Worm (Caenorhabditis elegans): ENCODE measurements around the gene kmo-1.

kmo-1 gene

DNA sequence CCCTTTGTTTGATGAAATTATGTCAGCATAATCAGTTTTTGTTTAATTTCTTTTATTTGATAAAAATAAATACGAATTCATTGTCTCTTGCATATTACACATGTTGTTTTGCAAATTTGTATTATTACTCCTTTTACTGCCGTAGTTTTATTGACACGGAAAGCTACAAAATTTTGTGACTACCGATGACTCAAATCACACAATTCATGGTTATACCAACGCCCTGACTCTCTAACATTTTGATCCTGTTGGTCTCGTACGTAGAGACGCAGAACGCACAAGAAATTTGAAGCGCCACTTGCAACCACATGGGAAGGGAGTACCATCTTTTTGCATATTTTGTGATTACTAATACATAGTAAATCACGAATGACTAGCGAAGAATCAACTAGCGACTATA is 25.5 kb upstream of the kmo-1 start, which contains the start of gene nhr-207 (continued):
- TF ChIP-seq ces-1 (GFP tag; optimal IDR thresholded peaks at IDR 0.05) (no peak), T26A8.4 (GFP tag; IDR thresholded peaks at IDR 0.05) (no peak), hmg-1.1 (GFP tag; IDR thresholded peaks at IDR 0.05) (no peak), pqm-1 (tag; optimal IDR thresholded peaks at IDR 0.05) (no peak), F10B5.3 (tag; optimal IDR thresholded peaks at IDR 0.05) (no peak), ceh-32 (tag; optimal IDR thresholded peaks at IDR 0.05; ENCODE audit: poor library complexity) (no peak), daf-16 (GFP tag; optimal IDR thresholded peaks at IDR 0.05) (no peak), daf-16 (tag; optimal IDR thresholded peaks at IDR 0.05) (peak; percentile 51), zfp-2 (tag; optimal IDR thresholded peaks at IDR 0.05) (no peak), nhr-111 (GFP tag; optimal IDR thresholded peaks at IDR 0.05) (no peak)

DNA sequence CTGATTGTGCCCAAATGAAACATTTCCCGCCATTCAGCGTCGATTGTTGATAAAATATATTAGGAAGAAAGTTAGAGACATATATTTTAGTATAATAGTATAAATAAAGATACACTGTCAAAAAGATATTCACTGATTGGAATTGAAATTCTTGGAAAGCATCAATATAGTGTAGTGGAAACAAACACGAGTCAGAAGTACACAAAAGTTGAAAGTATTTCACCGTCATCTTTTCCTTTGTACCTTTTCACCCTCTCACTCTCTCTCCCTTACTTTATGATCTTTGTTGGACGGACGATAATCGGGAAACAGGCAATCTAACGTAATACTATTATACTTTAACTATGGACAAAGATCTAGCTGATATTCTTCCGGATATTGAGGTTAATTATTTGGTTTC is 23.7 kb upstream of the kmo-1 start, which contains the start of gene nhr-208:
Gene nhr-208, plus strand, starts transcription at position 288 of the 400 bp plus-strand sequence.
- TF ChIP-seq daf-16 (GFP tag; optimal IDR thresholded peaks at IDR 0.05) (no peak), daf-16 (tag; optimal IDR thresholded peaks at IDR 0.05) (peak; percentile 56), nhr-28 (tag; optimal IDR thresholded peaks at IDR 0.05) (peak; percentile 62), spr-1 (tag; optimal IDR thresholded peaks at IDR 0.05) (no peak), Y48G9A.11 (GFP tag; IDR thresholded peaks at IDR 0.05) (no peak), hlh-30 (tag; optimal IDR thresholded peaks at IDR 0.05; ENCODE audit: insufficient read depth) (peak; percentile 13), zag-1 (tag; optimal IDR thresholded peaks at IDR 0.05) (no peak), nhr-102 (tag; optimal IDR thresholded peaks at IDR 0.05) (peak; percentile 5), Y5F2A.4 (GFP tag; optimal IDR thresholded peaks at IDR 0.05) (no peak), dve-1 (tag; optimal IDR thresholded peaks at IDR 0.05; ENCODE audit: insufficient read depth) (peak; percentile 15), dmd-6 (GFP tag; IDR thresholded peaks at IDR 0.05) (0 out of 2 replicates have a peak, but pooled peaks have one; percentile 18)

- TF ChIP-seq unc-62 (GFP tag; optimal IDR thresholded peaks at IDR 0.05 in 1 of 2): peak in 1 of 2 experiments; percentile 98
- no peak for TF ChIP-seq unc-62 (tag; optimal IDR thresholded peaks at IDR 0.05)
- TF ChIP-seq ceh-82 (tag; optimal IDR thresholded peaks at IDR 0.05): no peak
- no peak for TF ChIP-seq zfp-2 (tag; optimal IDR thresholded peaks at IDR 0.05)
- TF ChIP-seq egl-43 (GFP tag; IDR thresholded peaks at IDR 0.05): no peak
- TF ChIP-seq aha-1 (tag): no peak
- TF ChIP-seq ceh-44 (GFP tag; IDR thresholded peaks at IDR 0.05): no peak
- TF ChIP-seq hif-1 (tag; optimal IDR thresholded peaks at IDR 0.05): no peak
- TF ChIP-seq zip-11 (GFP tag; IDR thresholded peaks at IDR 0.05): no peak
- peak; percentile 51 for TF ChIP-seq dve-1 (tag; optimal IDR thresholded peaks at IDR 0.05; ENCODE audit: insufficient read depth)
- TF ChIP-seq ztf-11 (tag; optimal IDR thresholded peaks at IDR 0.05): no peak
- no peak for TF ChIP-seq unc-130 (GFP tag; optimal IDR thresholded peaks at IDR 0.05)
- TF ChIP-seq mxl-3 (GFP tag; optimal IDR thresholded peaks at IDR 0.05): peak; percentile 11
- TF ChIP-seq lin-15B (tag; optimal IDR thresholded peaks at IDR 0.05): no peak
- TF ChIP-seq lim-7 (GFP tag; IDR thresholded peaks at IDR 0.05): no peak
- TF ChIP-seq hlh-30 (tag; optimal IDR thresholded peaks at IDR 0.05; ENCODE audit: insufficient read depth): peak; percentile 52
- peak; percentile 52 for TF ChIP-seq pqm-1 (tag; optimal IDR thresholded peaks at IDR 0.05)
- no peak for TF ChIP-seq pha-4 (GFP tag; IDR thresholded peaks at IDR 0.05)
- TF ChIP-seq pha-4 (tag; optimal IDR thresholded peaks at IDR 0.05): no peak
- no peak for TF ChIP-seq lsy-2 (tag; optimal IDR thresholded peaks at IDR 0.05)
- no peak for TF ChIP-seq R02D3.7 (tag; optimal IDR thresholded peaks at IDR 0.05)
- no peak for TF ChIP-seq ces-1 (GFP tag; optimal IDR thresholded peaks at IDR 0.05)
- peak; percentile 44 for TF ChIP-seq mep-1 (tag; optimal IDR thresholded peaks at IDR 0.05)
- no peak for TF ChIP-seq Y105C5A.15 (GFP tag; IDR thresholded peaks at IDR 0.05)
- TF ChIP-seq skn-1 (tag; optimal IDR thresholded peaks at IDR 0.05): no peak
- TF ChIP-seq Y48G9A.11 (GFP tag; IDR thresholded peaks at IDR 0.05): no peak
- TF ChIP-seq lin-1 (GFP tag; IDR thresholded peaks at IDR 0.05): no peak
- TF ChIP-seq snpc-1.2 (GFP tag; IDR thresholded peaks at IDR 0.05): no peak
- no peak for TF ChIP-seq lir-3 (tag; optimal IDR thresholded peaks at IDR 0.05)
- no peak for TF ChIP-seq T26A8.4 (GFP tag; IDR thresholded peaks at IDR 0.05)
- no peak for TF ChIP-seq egl-27 (tag; optimal IDR thresholded peaks at IDR 0.05)
- TF ChIP-seq mxl-2 (GFP tag; conservative IDR thresholded peaks at IDR 0.05): no peak
- TF ChIP-seq nhr-6 (tag; optimal IDR thresholded peaks at IDR 0.05): peak; percentile 79
- peak; percentile 42 for TF ChIP-seq nhr-77 (tag; optimal IDR thresholded peaks at IDR 0.05)
- TF ChIP-seq dmd-6 (GFP tag; IDR thresholded peaks at IDR 0.05): peak; percentile 74
- no peak for TF ChIP-seq nhr-76 (tag; optimal IDR thresholded peaks at IDR 0.05)
- TF ChIP-seq daf-16 (GFP tag; optimal IDR thresholded peaks at IDR 0.05): no peak
- TF ChIP-seq daf-16 (tag; optimal IDR thresholded peaks at IDR 0.05): peak; percentile 84
- peak; percentile 63 for TF ChIP-seq hlh-11 (tag; optimal IDR thresholded peaks at IDR 0.05)
These were observed 21.4 kb upstream of the kmo-1 start, which contains the start of gene nhr-206 for ce11 chrV:12091759-12092158. Gene nhr-206 (plus strand): TSS chrV:12092006.
